Worm (Caenorhabditis elegans): ENCODE results near the gene B0228.9.

The B0228.9 gene

DNA sequence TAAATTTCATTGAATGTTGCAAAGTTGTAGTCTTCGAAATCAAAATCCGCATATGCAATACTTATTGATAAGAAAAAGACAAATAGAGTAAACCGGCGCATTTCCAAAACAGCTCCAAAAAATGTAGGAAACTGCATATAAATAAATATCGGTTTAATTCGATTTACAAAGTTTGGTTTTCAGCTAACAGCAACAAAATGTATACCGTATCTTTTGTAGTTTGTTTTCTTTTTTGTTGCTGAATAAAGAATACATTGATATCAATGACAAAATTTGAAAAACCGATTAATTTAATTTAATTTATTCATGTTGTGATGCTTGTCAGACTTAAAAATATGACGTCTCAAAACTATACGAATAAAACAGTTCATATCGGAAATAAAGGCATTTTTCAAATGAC, 2.0 kb downstream of the B0228.9 start, which contains the start of gene B0228.8:
Gene B0228.8 (minus strand): TSS at position 101 of the 400 bp plus-strand sequence.
- TF ChIP-seq unc-62 (GFP tag; optimal IDR thresholded peaks at IDR 0.05) (no peak), sptf-1 (tag; optimal IDR thresholded peaks at IDR 0.05) (no peak), nhr-237 (tag; optimal IDR thresholded peaks at IDR 0.05) (no peak)

DNA sequence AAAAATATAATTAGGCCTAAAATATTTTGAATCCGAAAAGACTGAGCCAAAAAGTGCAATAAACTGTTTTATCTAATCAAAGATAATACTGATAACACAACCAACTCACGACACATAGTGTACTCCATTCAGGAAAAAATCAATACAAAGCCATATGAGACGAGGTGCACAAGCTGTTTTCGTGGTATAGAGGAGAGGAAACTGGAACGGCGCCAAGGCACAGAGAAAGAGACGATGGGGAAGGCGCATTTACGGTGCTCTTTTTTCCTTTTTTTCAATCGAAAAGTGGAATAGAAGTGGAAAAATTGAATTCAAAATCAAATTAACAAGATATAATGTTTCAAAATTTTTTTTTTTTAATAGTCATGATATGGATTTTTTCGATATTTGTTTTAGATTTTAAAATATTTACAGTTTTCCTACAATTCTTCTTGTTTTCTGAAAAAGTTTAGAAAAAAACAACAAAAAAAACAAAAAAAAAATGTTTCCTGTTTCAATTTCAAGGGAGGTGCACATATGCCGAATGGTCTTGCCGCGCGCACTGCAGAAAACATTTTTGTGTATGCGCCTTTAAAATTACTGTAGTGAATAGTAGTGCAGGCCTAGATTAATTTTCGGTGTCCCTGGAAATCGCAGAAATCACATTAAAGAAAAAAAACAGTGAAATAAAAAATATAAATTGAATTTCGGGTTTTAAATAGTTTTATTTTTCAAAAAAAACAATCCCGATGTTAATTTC, 4.9 kb downstream of the B0228.9 start, which contains the start of gene B0228.7:
Gene B0228.7 (minus strand): TSS at position 627 of the 739 bp plus-strand sequence.
- TF ChIP-seq elt-3 (tag; optimal IDR thresholded peaks at IDR 0.05) (no peak), nhr-12 (tag; optimal IDR thresholded peaks at IDR 0.05) (no peak), mls-2 (tag; optimal IDR thresholded peaks at IDR 0.05) (no peak), nhr-28 (tag; optimal IDR thresholded peaks at IDR 0.05) (no peak), ceh-83 (GFP tag; optimal IDR thresholded peaks at IDR 0.05) (no peak), pha-4 (tag; optimal IDR thresholded peaks at IDR 0.05) (no peak), zip-8 (tag; optimal IDR thresholded peaks at IDR 0.05) (no peak), unc-62 (GFP tag; optimal IDR thresholded peaks at IDR 0.05) (no peak), mab-5 (tag; optimal IDR thresholded peaks at IDR 0.05) (no peak), ces-1 (GFP tag; optimal IDR thresholded peaks at IDR 0.05) (no peak), elt-1 (tag; optimal IDR thresholded peaks at IDR 0.05; ENCODE audit: borderline replicate concordance, insufficient read depth) (no peak), ceh-43 (GFP tag; optimal IDR thresholded peaks at IDR 0.05) (no peak), snpc-4 (tag; optimal IDR thresholded peaks at IDR 0.05) (no peak), ham-2 (GFP tag; optimal IDR thresholded peaks at IDR 0.05) (no peak)

DNA sequence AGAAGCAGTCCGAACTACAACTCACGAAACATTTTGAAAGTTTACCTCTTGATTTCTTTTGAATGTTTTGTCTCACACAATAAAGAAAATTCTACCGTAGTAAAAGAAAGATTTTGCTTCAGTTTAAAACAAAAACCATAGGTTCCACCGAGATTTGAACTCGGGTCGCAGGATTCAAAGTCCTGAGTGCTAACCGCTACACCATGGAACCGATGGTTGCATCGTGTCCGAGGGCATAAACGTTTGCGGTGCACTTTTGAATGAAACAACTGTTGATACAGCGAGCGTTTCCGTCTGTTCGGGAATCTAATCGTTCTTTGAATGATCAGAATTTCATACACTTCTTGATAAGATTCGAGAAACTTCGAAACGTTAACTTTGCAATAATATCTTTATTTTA, 6.7 kb downstream of the B0228.9 start:
- TF ChIP-seq ceh-83 (GFP tag; optimal IDR thresholded peaks at IDR 0.05) (peak; percentile 66), drap-1 (GFP tag; optimal IDR thresholded peaks at IDR 0.05) (peak; percentile 48), mep-1 (tag; optimal IDR thresholded peaks at IDR 0.05) (no peak), ztf-11 (tag; optimal IDR thresholded peaks at IDR 0.05) (no peak), sem-2 (GFP tag; optimal IDR thresholded peaks at IDR 0.05) (no peak), tbx-8 (GFP tag; optimal IDR thresholded peaks at IDR 0.05) (no peak), elt-1 (tag; optimal IDR thresholded peaks at IDR 0.05; ENCODE audit: borderline replicate concordance, insufficient read depth) (no peak), snpc-4 (tag; optimal IDR thresholded peaks at IDR 0.05) (no peak), pha-4 (tag; optimal IDR thresholded peaks at IDR 0.05) (no peak), flh-1 (GFP tag; optimal IDR thresholded peaks at IDR 0.05) (peak; percentile 18), zip-8 (tag; optimal IDR thresholded peaks at IDR 0.05) (no peak), hlh-1 (tag; optimal IDR thresholded peaks at IDR 0.05) (peak; percentile 36), lin-32 (GFP tag; optimal IDR thresholded peaks at IDR 0.05) (no peak), bed-3 (GFP tag; optimal IDR thresholded peaks at IDR 0.05) (peak; percentile 8), lin-13 (tag; optimal IDR thresholded peaks at IDR 0.05) (no peak), nhr-2 (tag; optimal IDR thresholded peaks at IDR 0.05) (no peak), nhr-237 (tag; optimal IDR thresholded peaks at IDR 0.05) (no peak), ces-1 (GFP tag; optimal IDR thresholded peaks at IDR 0.05) (no peak), nhr-12 (tag; optimal IDR thresholded peaks at IDR 0.05) (no peak), unc-120 (tag; optimal IDR thresholded peaks at IDR 0.05; ENCODE audit: poor library complexity, severe bottlenecking) (no peak), unc-62 (GFP tag; optimal IDR thresholded peaks at IDR 0.05) (peak; percentile 1), M03D4.4 (tag; optimal IDR thresholded peaks at IDR 0.05) (peak; percentile 29), nhr-28 (tag; optimal IDR thresholded peaks at IDR 0.05) (no peak), ham-2 (GFP tag; optimal IDR thresholded peaks at IDR 0.05) (no peak)

DNA sequence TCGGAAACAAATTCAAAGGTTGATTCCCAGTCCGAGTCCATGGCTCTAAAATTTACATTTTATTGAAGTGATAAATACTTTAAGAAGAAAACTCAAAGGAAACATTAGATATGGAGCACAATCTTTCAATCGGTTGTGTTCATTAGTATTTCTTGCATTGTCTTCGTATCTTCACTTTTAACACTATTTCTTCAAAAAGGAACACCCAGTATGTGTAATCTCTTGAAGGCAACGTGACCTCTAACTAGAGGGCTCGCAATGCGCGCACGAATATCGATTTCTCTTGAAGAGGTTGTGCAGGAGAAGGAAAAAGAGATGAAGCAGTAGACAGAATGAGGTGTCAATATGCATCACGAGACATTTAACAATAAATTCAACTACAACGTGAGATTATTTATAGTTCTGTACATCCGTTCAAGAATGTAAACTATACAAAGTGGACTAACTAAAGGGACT, 8.3 kb downstream of the B0228.9 start, which contains the start of the genes B0228.6 and B0228.1:
Gene B0228.6 (minus strand): TSS at position 51 of the 456 bp plus-strand sequence.
Gene B0228.1 (plus strand): TSS at position 228 of the 456 bp plus-strand sequence.
- no peak for TF ChIP-seq blmp-1 (tag; optimal IDR thresholded peaks at IDR 0.05)
- no peak for TF ChIP-seq unc-62 (GFP tag; optimal IDR thresholded peaks at IDR 0.05)
- TF ChIP-seq ztf-11 (tag; optimal IDR thresholded peaks at IDR 0.05), result no peak
- TF ChIP-seq zip-8 (tag; optimal IDR thresholded peaks at IDR 0.05), result no peak
- TF ChIP-seq nhr-2 (tag; optimal IDR thresholded peaks at IDR 0.05), result no peak
- no peak for TF ChIP-seq lin-32 (GFP tag; optimal IDR thresholded peaks at IDR 0.05)
- TF ChIP-seq mep-1 (tag; optimal IDR thresholded peaks at IDR 0.05), result no peak
- TF ChIP-seq ceh-43 (GFP tag; optimal IDR thresholded peaks at IDR 0.05), result no peak
- TF ChIP-seq ceh-39 (tag; optimal IDR thresholded peaks at IDR 0.05), result peak; percentile 55
- TF ChIP-seq cnd-1 (tag; optimal IDR thresholded peaks at IDR 0.05), result no peak
- peak; percentile 50 for TF ChIP-seq unc-120 (tag; optimal IDR thresholded peaks at IDR 0.05; ENCODE audit: poor library complexity, severe bottlenecking)

Data from whole organism, mixed stage, embryonic.